Worm (Caenorhabditis elegans) whole organism, L1 larva: Measurements from ENCODE around the gene C31H1.5.

ENCODE experiments used
- C04F5.9 ChIP-seq: sonication (generic microtip); optimal IDR thresholded peaks from 2 replicates; lab custom pipeline; 2016; ENCODE audit warnings: missing genetic modification characterization, missing compliant biosample characterization
- C16A3.4 ChIP-seq: fragments of 150-350 bp; optimal IDR thresholded peaks from 2 replicates; lab custom pipeline; 2014; ENCODE audit warnings: missing biosample characterization, missing genetic modification characterization
- C34B4.2 ChIP-seq: sonication (generic microtip); optimal IDR thresholded peaks from 2 replicates; lab custom pipeline; 2017; ENCODE audit warnings: mild to moderate bottlenecking, missing genetic modification characterization, missing compliant biosample characterization
- Y116A8C.19 ChIP-seq: sonication (generic microtip); optimal IDR thresholded peaks from 2 replicates; lab custom pipeline; 2016; ENCODE audit warnings: missing compliant biosample characterization, missing genetic modification characterization, borderline replicate concordance
- aha-1 ChIP-seq: fragments of 150-350 bp; optimal IDR thresholded peaks from 2 replicates; lab custom pipeline; 2014; ENCODE audit warnings: missing biosample characterization, missing genetic modification characterization
- ceh-63 ChIP-seq: fragments of 200-800 bp; sonication (Bioruptor generic); optimal IDR thresholded peaks from 2 replicates; lab custom pipeline; 2018; ENCODE audit warnings: mild to moderate bottlenecking, missing genetic modification characterization, missing compliant biosample characterization
- ceh-8 ChIP-seq: fragments of 200-800 bp; sonication (Bioruptor generic); optimal IDR thresholded peaks from 2 replicates; lab custom pipeline; 2018; ENCODE audit warnings: mild to moderate bottlenecking, missing genetic modification characterization, moderate library complexity, missing compliant biosample characterization
- ceh-82 ChIP-seq, 3 experiments: fragments of 150-350 bp in 1 of 3; sonication (generic microtip) in 2 of 3; optimal IDR thresholded peaks; 2 replicates each; lab custom pipeline; 2014 to 2017; ENCODE audit warnings: missing biosample characterization in 3 of 3, missing genetic modification characterization in 3 of 3
- ceh-88 ChIP-seq: fragments of 200-800 bp; sonication (Bioruptor generic); IDR thresholded peaks from 2 replicates; pipeline ENCODE4 v1.3.6; 2022; ENCODE audit warnings: missing genetic modification characterization, missing compliant biosample characterization
- ces-1 ChIP-seq: fragments of 150-350 bp; optimal IDR thresholded peaks from 2 replicates; lab custom pipeline; 2014; ENCODE audit warnings: missing biosample characterization, missing genetic modification reagents, missing genetic modification characterization
- dsc-1 ChIP-seq: sonication (generic microtip); optimal IDR thresholded peaks from 2 replicates; lab custom pipeline; 2016; ENCODE audit warnings: mild to moderate bottlenecking, missing genetic modification characterization, missing compliant biosample characterization
- efl-1 ChIP-seq, 4 experiments: fragments of 150-350 bp; optimal IDR thresholded peaks in 3 of 4; peaks in 1 of 4; 1 replicate in 1 of 4; 2 replicates in 3 of 4; lab custom pipeline; 2014; ENCODE audit warnings: missing biosample characterization in 2 of 4, missing genetic modification characterization in 2 of 4, missing genetic modification reagents in 2 of 4
- egl-13 ChIP-seq: sonication (generic microtip); optimal IDR thresholded peaks from 2 replicates; lab custom pipeline; 2016; ENCODE audit warnings: missing genotype, missing genetic modification reagents, missing genetic modification characterization, missing compliant biosample characterization
- egl-27 ChIP-seq, 2 experiments: fragments of 150-350 bp in 1 of 2; sonication (generic microtip); optimal IDR thresholded peaks; 3 replicates each; lab custom pipeline; 2017 to 2018; ENCODE audit warnings: missing biosample characterization in 2 of 2, missing genetic modification characterization in 2 of 2, missing genetic modification reagents in 2 of 2
- elt-2 ChIP-seq: sonication (generic microtip); optimal IDR thresholded peaks from 2 replicates; lab custom pipeline; 2016; ENCODE audit warnings: missing genetic modification characterization, mild to moderate bottlenecking, inconsistent platforms, missing compliant biosample characterization, missing genetic modification reagents
- elt-3 ChIP-seq, 6 experiments: fragments of 150-350 bp in 1 of 6; sonication (generic microtip); optimal IDR thresholded peaks; 2 replicates each; lab custom pipeline; 2017 to 2018; ENCODE audit warnings: missing biosample characterization in 6 of 6, missing genetic modification characterization in 6 of 6, inconsistent platforms in 1 of 6
- ets-5 ChIP-seq: fragments of 200-800 bp; sonication (Bioruptor generic); IDR thresholded peaks from 2 replicates; pipeline ENCODE4 v1.3.6; 2022; ENCODE audit warnings: missing genetic modification characterization, missing compliant biosample characterization
- fkh-4 ChIP-seq: sonication (generic microtip); optimal IDR thresholded peaks from 2 replicates; lab custom pipeline; 2016; ENCODE audit warnings: missing compliant biosample characterization, missing genetic modification characterization, borderline replicate concordance
- fos-1 ChIP-seq: fragments of 150-350 bp; optimal IDR thresholded peaks from 2 replicates; lab custom pipeline; 2014; ENCODE audit warnings: missing biosample characterization, missing genetic modification characterization
- grh-1 ChIP-seq: fragments of 200-800 bp; sonication (Bioruptor generic); IDR thresholded peaks from 2 replicates; pipeline ENCODE4 v1.3.6; 2022; ENCODE audit warnings: missing genetic modification reagents, missing genetic modification characterization, missing compliant biosample characterization
- hpl-2 ChIP-seq: fragments of 150-350 bp; optimal IDR thresholded peaks from 2 replicates; lab custom pipeline; 2014; ENCODE audit warnings: missing biosample characterization, missing genetic modification reagents, missing genetic modification characterization
- isw-1 ChIP-seq: fragments of 200-800 bp; sonication (Bioruptor generic); IDR thresholded peaks from 2 replicates; pipeline ENCODE4 v1.3.6; 2022; ENCODE audit warnings: missing genetic modification characterization, missing compliant biosample characterization
- jun-1 ChIP-seq: fragments of 150-350 bp; optimal IDR thresholded peaks from 2 replicates; lab custom pipeline; 2014; ENCODE audit warnings: missing biosample characterization, missing genetic modification reagents, missing genetic modification characterization
- lin-14 ChIP-seq: fragments of 200-800 bp; sonication (Bioruptor generic); optimal IDR thresholded peaks from 2 replicates; lab custom pipeline; 2018; ENCODE audit warnings: mild to moderate bottlenecking, missing genetic modification characterization, moderate library complexity, missing compliant biosample characterization
- lin-35 ChIP-seq, 2 experiments: fragments of 150-350 bp; optimal IDR thresholded peaks; 2 replicates each; lab custom pipeline; 2014; ENCODE audit warnings: missing biosample characterization in 2 of 2, missing genetic modification characterization in 2 of 2, missing genetic modification reagents in 2 of 2
- lin-39 ChIP-seq: fragments of 150-350 bp; optimal IDR thresholded peaks from 2 replicates; lab custom pipeline; 2014; ENCODE audit warnings: missing biosample characterization, missing genetic modification reagents, missing genetic modification characterization
- lir-3 ChIP-seq: sonication (generic microtip); optimal IDR thresholded peaks from 2 replicates; lab custom pipeline; 2016; ENCODE audit warnings: mild to moderate bottlenecking, missing genetic modification characterization, moderate library complexity, missing compliant biosample characterization; ENCODE audit not compliant: poor library complexity
- lsy-2 ChIP-seq, 2 experiments: fragments of 150-350 bp; optimal IDR thresholded peaks; 2 replicates each; lab custom pipeline; 2014; ENCODE audit warnings: missing biosample characterization in 2 of 2, missing genetic modification characterization in 2 of 2
- mab-9 ChIP-seq: fragments of 200-800 bp; sonication (Bioruptor generic); IDR thresholded peaks from 2 replicates; pipeline ENCODE4 v1.3.6; 2022; ENCODE audit warnings: missing genetic modification reagents, missing genetic modification characterization, missing compliant biosample characterization
- mdl-1 ChIP-seq, 2 experiments: fragments of 150-350 bp; optimal IDR thresholded peaks; 2 replicates each; lab custom pipeline; 2014 to 2017; ENCODE audit warnings: missing biosample characterization in 2 of 2, missing genetic modification characterization in 2 of 2, inconsistent platforms in 1 of 2
- mep-1 ChIP-seq: fragments of 150-350 bp; optimal IDR thresholded peaks from 2 replicates; lab custom pipeline; 2014; ENCODE audit warnings: missing biosample characterization, missing genetic modification characterization
- nhr-19 ChIP-seq: fragments of 200-800 bp; sonication (Bioruptor generic); conservative IDR thresholded peaks from 2 replicates; pipeline ENCODE4 v1.3.6; 2022; ENCODE audit warnings: missing genetic modification characterization, missing compliant biosample characterization
- nhr-47 ChIP-seq: sonication (generic microtip); optimal IDR thresholded peaks from 2 replicates; lab custom pipeline; 2016; ENCODE audit warnings: mild to moderate bottlenecking, missing genetic modification characterization, moderate library complexity, missing compliant biosample characterization
- nhr-71 ChIP-seq: sonication (generic microtip); optimal IDR thresholded peaks from 2 replicates; lab custom pipeline; 2016; ENCODE audit warnings: mild to moderate bottlenecking, missing genetic modification characterization, moderate library complexity, missing compliant biosample characterization
- nhr-84 ChIP-seq: sonication (generic microtip); optimal IDR thresholded peaks from 2 replicates; lab custom pipeline; 2017; ENCODE audit warnings: missing biosample characterization, missing genetic modification characterization
- nhr-85 ChIP-seq: sonication (generic microtip); peaks from one replicate; lab custom pipeline; 2016; ENCODE audit warnings: missing genetic modification characterization, inconsistent platforms, missing compliant biosample characterization
- nhr-90 ChIP-seq: sonication (generic microtip); optimal IDR thresholded peaks from 2 replicates; lab custom pipeline; 2016; ENCODE audit warnings: mild to moderate bottlenecking, missing genetic modification characterization, missing compliant biosample characterization; ENCODE audit not compliant: poor library complexity
- pqm-1 ChIP-seq: sonication (generic microtip); optimal IDR thresholded peaks from 3 replicates; lab custom pipeline; 2017; ENCODE audit warnings: missing biosample characterization, missing genetic modification characterization
- rnt-1 ChIP-seq: sonication (generic microtip); optimal IDR thresholded peaks from 2 replicates; lab custom pipeline; 2016; ENCODE audit warnings: mild to moderate bottlenecking, missing genetic modification characterization, moderate library complexity, missing compliant biosample characterization
- sup-37 ChIP-seq: fragments of 200-800 bp; sonication (Bioruptor generic); optimal IDR thresholded peaks from 2 replicates; lab custom pipeline; 2018; ENCODE audit warnings: mild to moderate bottlenecking, missing genetic modification characterization, missing compliant biosample characterization
- swsn-7 ChIP-seq: sonication (generic microtip); optimal IDR thresholded peaks from 2 replicates; lab custom pipeline; 2016; ENCODE audit warnings: missing genetic modification characterization, missing compliant biosample characterization
- tbx-2 ChIP-seq: sonication (generic microtip); optimal IDR thresholded peaks from 2 replicates; lab custom pipeline; 2016; ENCODE audit warnings: missing genetic modification characterization, missing compliant biosample characterization
- unc-30 ChIP-seq: sonication (generic microtip); optimal IDR thresholded peaks from 2 replicates; lab custom pipeline; 2017; ENCODE audit warnings: missing biosample characterization, missing genetic modification characterization
- unc-86 ChIP-seq: sonication (generic microtip); optimal IDR thresholded peaks from 2 replicates; lab custom pipeline; 2016; ENCODE audit warnings: missing genetic modification characterization, missing compliant biosample characterization
- unc-98 ChIP-seq: fragments of 200-800 bp; sonication (Bioruptor generic); IDR thresholded peaks from 2 replicates; pipeline ENCODE4 v1.3.6; 2022; ENCODE audit warnings: missing genetic modification characterization, missing compliant biosample characterization
- xbp-1 ChIP-seq: sonication (generic microtip); optimal IDR thresholded peaks from 2 replicates; lab custom pipeline; 2016; ENCODE audit warnings: missing genetic modification characterization, missing compliant biosample characterization
- zip-4 ChIP-seq: fragments of 200-800 bp; sonication (Bioruptor generic); optimal IDR thresholded peaks from 2 replicates; lab custom pipeline; 2018; ENCODE audit warnings: mild to moderate bottlenecking, missing genetic modification characterization, moderate library complexity, missing compliant biosample characterization
- ztf-4 ChIP-seq: fragments of 150-350 bp; optimal IDR thresholded peaks from 2 replicates; lab custom pipeline; 2014; ENCODE audit warnings: missing biosample characterization, missing genetic modification characterization

C31H1.5 gene

ce11 chrIV:5753954-5754543 is 42.5 kb downstream of the C31H1.5 start (continued):
- no peak for TF ChIP-seq unc-30 (tag; lab: Kevin White, UChicago)
- TF ChIP-seq isw-1: peak; percentile 55
- no peak for TF ChIP-seq aha-1 (tag; lab: Kevin White, UChicago)
- peak; percentile 76 for TF ChIP-seq ztf-4
- TF ChIP-seq mdl-1 (tag; optimal IDR thresholded peaks at IDR 0.05; lab: Kevin White, UChicago): peak; percentile 61 to 86
- TF ChIP-seq nhr-90 (tag; lab: Kevin White, UChicago): peak; percentile 83
- TF ChIP-seq ces-1 (GFP tag; lab: Kevin White, UChicago): no peak
- peak in 4 of 6 experiments; percentile 9 to 74 (median 50) for TF ChIP-seq elt-3 (tag; optimal IDR thresholded peaks at IDR 0.05; lab: Kevin White, UChicago)
- peak; percentile 69 to 72 for TF ChIP-seq lin-35 (GFP tag; optimal IDR thresholded peaks at IDR 0.05; lab: Kevin White, UChicago)
- TF ChIP-seq fkh-4 (tag; lab: Kevin White, UChicago): no peak
- peak; percentile 53 to 77 (median 74) for TF ChIP-seq ceh-82 (tag; optimal IDR thresholded peaks at IDR 0.05; lab: Kevin White, UChicago)
- no peak for TF ChIP-seq mab-9 (GFP tag; lab: Robert Waterston, UW)
- no peak for TF ChIP-seq C34B4.2 (tag; lab: Kevin White, UChicago)
- TF ChIP-seq elt-2: peak; percentile 85
- peak; percentile 35 for TF ChIP-seq ceh-8 (GFP tag; lab: Kevin White, UChicago)
- TF ChIP-seq lsy-2 (tag; optimal IDR thresholded peaks at IDR 0.05; lab: Kevin White, UChicago): peak; percentile 70 to 79
- TF ChIP-seq pqm-1 (tag; lab: Kevin White, UChicago): peak; percentile 4
- TF ChIP-seq jun-1 (tag; lab: Kevin White, UChicago): peak; percentile 82
- peak; percentile 69 for TF ChIP-seq mep-1 (tag; lab: Kevin White, UChicago)
- no peak for TF ChIP-seq ets-5 (GFP tag; lab: Robert Waterston, UW)
- TF ChIP-seq nhr-84: no peak
- peak; percentile 15 for TF ChIP-seq lin-39 (tag; lab: Kevin White, UChicago)
- peak; percentile 29 for TF ChIP-seq lir-3
- peak; percentile 96 for TF ChIP-seq nhr-85
- TF ChIP-seq C04F5.9: no peak
- TF ChIP-seq C16A3.4 (tag; lab: Kevin White, UChicago): peak; percentile 33
- TF ChIP-seq egl-27 (tag; optimal IDR thresholded peaks at IDR 0.05; lab: Kevin White, UChicago): peak; percentile 46 to 75
- peak; percentile 66 for TF ChIP-seq unc-86 (tag; lab: Kevin White, UChicago)
- peak; percentile 61 for TF ChIP-seq dsc-1 (tag; lab: Kevin White, UChicago)
- TF ChIP-seq ceh-63: no peak
- TF ChIP-seq grh-1 (GFP tag; lab: Robert Waterston, UW): peak; percentile 53; the same call in 1 of the 2 replicates
- peak; percentile 87 for TF ChIP-seq nhr-19 (GFP tag; lab: Robert Waterston, UW)
- TF ChIP-seq egl-13 (tag; lab: Kevin White, UChicago): peak; percentile 74
- peak; percentile 96 for TF ChIP-seq nhr-71
- TF ChIP-seq unc-98: no peak
- peak; percentile 89 for TF ChIP-seq swsn-7

- TF ChIP-seq egl-13 (tag; lab: Kevin White, UChicago) (peak; percentile 15), fos-1 (tag; lab: Kevin White, UChicago) (peak; percentile 26), mdl-1 (tag; optimal IDR thresholded peaks at IDR 0.05; lab: Kevin White, UChicago) (peak in 1 of 2 experiments; percentile 49), hpl-2 (GFP tag; lab: Kevin White, UChicago) (no peak), nhr-19 (GFP tag; lab: Robert Waterston, UW) (peak; percentile 16; the same call in 1 of the 2 replicates), nhr-71 (peak; percentile 68), nhr-90 (tag; lab: Kevin White, UChicago) (no peak), ceh-82 (tag; optimal IDR thresholded peaks at IDR 0.05; lab: Kevin White, UChicago) (peak in 2 of 3 experiments; percentile 19 to 60), jun-1 (tag; lab: Kevin White, UChicago) (no peak), rnt-1 (tag; lab: Kevin White, UChicago) (peak; percentile 6), nhr-47 (tag; lab: Kevin White, UChicago) (no peak), lin-14 (GFP tag; lab: Kevin White, UChicago) (peak; percentile 76), efl-1 (optimal IDR thresholded peaks at IDR 0.05; lab: Kevin White, UChicago) (peak; percentile 15 to 23), efl-1 (GFP tag; optimal IDR thresholded peaks at IDR 0.05 in 1 of 2; lab: Kevin White, UChicago) (peak in 1 of 2 experiments; percentile 83), zip-4 (GFP tag; lab: Kevin White, UChicago) (no peak), ztf-4 (no peak), C04F5.9 (no peak), grh-1 (GFP tag; lab: Robert Waterston, UW) (no peak), ceh-88 (no peak), tbx-2 (peak; percentile 70), Y116A8C.19 (tag; lab: Kevin White, UChicago) (no peak), sup-37 (no peak), fkh-4 (tag; lab: Kevin White, UChicago) (no peak), xbp-1 (tag; lab: Kevin White, UChicago) (peak; percentile 32), lir-3 (no peak), dsc-1 (tag; lab: Kevin White, UChicago) (peak; percentile 39), lsy-2 (tag; optimal IDR thresholded peaks at IDR 0.05; lab: Kevin White, UChicago) (peak; percentile 17 to 54)
These were observed 43.3 kb downstream of the C31H1.5 start for ce11 chrIV:5753253-5753652.
